Fruit fly (Drosophila melanogaster): ENCODE results near the gene mge.

The mge gene

dm6 chr3L:3875004-3875403 lies 34.7 kb downstream of the mge start (continued):
- TF ChIP-seq ap (GFP tag; IDR thresholded peaks at IDR 0.05), result no peak
- peak; percentile 53 for TF ChIP-seq Sox102F (GFP tag; optimal IDR thresholded peaks at IDR 0.05)
- no peak for TF ChIP-seq bcd (GFP tag; optimal IDR thresholded peaks at IDR 0.05)
- peak; percentile 69 for TF ChIP-seq CG17829 (tag; optimal IDR thresholded peaks at IDR 0.05)
- TF ChIP-seq CG10209 (GFP tag; optimal IDR thresholded peaks at IDR 0.05), result peak; percentile 25
- TF ChIP-seq CG2678 (tag; optimal IDR thresholded peaks at IDR 0.05), result peak; percentile 25
- TF ChIP-seq Tbp (GFP tag; optimal IDR thresholded peaks at IDR 0.05), result no peak
- no peak for TF ChIP-seq Aef1 (GFP tag; IDR thresholded peaks at IDR 0.05)
- TF ChIP-seq Optix (GFP tag; IDR thresholded peaks at IDR 0.05), result no peak
- 0 out of 3 replicates have a peak, but pooled peaks have one; percentile 51 for TF ChIP-seq ci (GFP tag; IDR thresholded peaks at IDR 0.05)
- TF ChIP-seq h (optimal IDR thresholded peaks at IDR 0.05), result no peak
- TF ChIP-seq Mes4 (GFP tag; optimal IDR thresholded peaks at IDR 0.05), result peak; percentile 53
- 0 out of 2 replicates have a peak, but pooled peaks have one; percentile 12 for TF ChIP-seq CG6689 (GFP tag; IDR thresholded peaks at IDR 0.05)
- TF ChIP-seq sc (optimal IDR thresholded peaks at IDR 0.05), result no peak
- peak; percentile 8 for TF ChIP-seq sc (GFP tag; optimal IDR thresholded peaks at IDR 0.05)
- peak; percentile 56 for TF ChIP-seq CG4404 (GFP tag; IDR thresholded peaks at IDR 0.05)
- TF ChIP-seq HmgD (GFP tag; optimal IDR thresholded peaks at IDR 0.05), result no peak
- peak; percentile 66 for TF ChIP-seq CG10979 (tag; optimal IDR thresholded peaks at IDR 0.05)
- no peak for TF ChIP-seq tx (GFP tag; optimal IDR thresholded peaks at IDR 0.05)
- peak; percentile 65 for TF ChIP-seq CG9727 (GFP tag; optimal IDR thresholded peaks at IDR 0.05)
- peak; percentile 36 for TF ChIP-seq NC2β (GFP tag; optimal IDR thresholded peaks at IDR 0.05)
- no peak for TF ChIP-seq MBD-R2 (GFP tag; IDR thresholded peaks at IDR 0.05)
- peak; percentile 6 for TF ChIP-seq Bdp1 (GFP tag; optimal IDR thresholded peaks at IDR 0.05)
- TF ChIP-seq dmrt99B (tag; optimal IDR thresholded peaks at IDR 0.05), result peak; percentile 45
- peak; percentile 19 for TF ChIP-seq CG30403 (GFP tag; optimal IDR thresholded peaks at IDR 0.05)
- TF ChIP-seq sd (tag; optimal IDR thresholded peaks at IDR 0.05), result no peak
- peak; percentile 30; the same call in 1 of the 2 replicates for TF ChIP-seq HLH3B (GFP tag; IDR thresholded peaks at IDR 0.05)
- peak; percentile 21 for TF ChIP-seq Sox100B (GFP tag; optimal IDR thresholded peaks at IDR 0.05)
- peak; percentile 14 for TF ChIP-seq CG9609 (GFP tag; optimal IDR thresholded peaks at IDR 0.05)
- TF ChIP-seq jing (GFP tag; optimal IDR thresholded peaks at IDR 0.05), result no peak
- TF ChIP-seq ara (GFP tag; IDR thresholded peaks at IDR 0.05), result peak; percentile 64; the same call in 1 of the 2 replicates
- peak in 1 of 3 experiments; percentile 80 for TF ChIP-seq lola (GFP tag; optimal IDR thresholded peaks at IDR 0.05)
- no peak for TF ChIP-seq CG32772 (GFP tag; IDR thresholded peaks at IDR 0.05)
- TF ChIP-seq CG33213 (GFP tag; optimal IDR thresholded peaks at IDR 0.05), result no peak
- no peak for TF ChIP-seq crc (GFP tag; optimal IDR thresholded peaks at IDR 0.05)
- no peak for TF ChIP-seq br (optimal IDR thresholded peaks at IDR 0.05)
- no peak; the same call in 2 of the 3 replicates for TF ChIP-seq tgo (GFP tag; IDR thresholded peaks at IDR 0.05)
- no peak for TF ChIP-seq HLHmδ (GFP tag; optimal IDR thresholded peaks at IDR 0.05)
- peak; percentile 30 for TF ChIP-seq Nf-YB (GFP tag; optimal IDR thresholded peaks at IDR 0.05)
- TF ChIP-seq CG10267 (tag; optimal IDR thresholded peaks at IDR 0.05), result peak; percentile 39
- TF ChIP-seq Dref (GFP tag; IDR thresholded peaks at IDR 0.05), result no peak
- peak; percentile 60 for TF ChIP-seq Ssrp (tag; optimal IDR thresholded peaks at IDR 0.05)
- TF ChIP-seq CG18262 (tag; optimal IDR thresholded peaks at IDR 0.05), result peak; percentile 72
- no peak for TF ChIP-seq org-1 (GFP tag; optimal IDR thresholded peaks at IDR 0.05)
- peak; percentile 52 for TF ChIP-seq pnt (GFP tag; optimal IDR thresholded peaks at IDR 0.05)
- no peak for TF ChIP-seq B-H2 (GFP tag; optimal IDR thresholded peaks at IDR 0.05)
- TF ChIP-seq Chrac-16 (GFP tag; optimal IDR thresholded peaks at IDR 0.05), result peak; percentile 55
- TF ChIP-seq CG10366 (GFP tag; IDR thresholded peaks at IDR 0.05), result no peak; the same call in 1 of the 2 replicates
- TF ChIP-seq CG4282 (GFP tag; optimal IDR thresholded peaks at IDR 0.05), result no peak
- TF ChIP-seq Dfd (GFP tag; optimal IDR thresholded peaks at IDR 0.05), result no peak
- TF ChIP-seq Oli (tag; optimal IDR thresholded peaks at IDR 0.05), result peak; percentile 57
- peak; percentile 21 for TF ChIP-seq en (GFP tag; optimal IDR thresholded peaks at IDR 0.05)
- TF ChIP-seq CG34224 (GFP tag; IDR thresholded peaks at IDR 0.05; ENCODE audit: partially characterized antibody), result no peak

Measured in whole organism, embryonic.